Fruit fly (Drosophila melanogaster) whole organism, prepupa: Measurements from ENCODE around the gene lilli.
A peak's percentile ranks its signal among the peaks of the same experiment; 100 is the strongest.

Experiments
- CG16779 ChIP-seq: fragments of 200-800 bp; sonication (Bioruptor generic); optimal IDR thresholded peaks from 3 replicates; lab custom pipeline; 2017; ENCODE audit warnings: missing biosample characterization, mild to moderate bottlenecking, missing genetic modification characterization
- pdm3 ChIP-seq: fragments of 200-800 bp; sonication (Bioruptor generic); optimal IDR thresholded peaks from 3 replicates; lab custom pipeline; 2016; ENCODE audit warnings: missing biosample characterization, missing genetic modification characterization
- salr ChIP-seq, 2 experiments: fragments of 200-800 bp; sonication (Bioruptor generic); optimal IDR thresholded peaks; 3 replicates each; lab custom pipeline; 2016 to 2018; ENCODE audit warnings: missing biosample characterization in 2 of 2, missing genetic modification characterization in 2 of 2, mild to moderate bottlenecking in 1 of 2

- peak; percentile 71 for TF ChIP-seq CG16779 (tag; lab: Kevin White, UChicago)
- TF ChIP-seq salr (GFP tag; optimal IDR thresholded peaks at IDR 0.05; lab: Kevin White, UChicago) = peak; percentile 27 to 64
- peak; percentile 37 for TF ChIP-seq pdm3 (GFP tag; lab: Kevin White, UChicago)
Measured at dm6 chr2L:2931555-2932131, 45.9 kb downstream of the lilli start.
